Worm (Caenorhabditis elegans): ENCODE data around the gene gpn-1.

gpn-1 gene

ce11 chrX:15693466-15693865, 12.0 kb downstream of the gpn-1 start:
- TF ChIP-seq nhr-28 (tag; optimal IDR thresholded peaks at IDR 0.05) (no peak), ceh-28 (tag; optimal IDR thresholded peaks at IDR 0.05) (no peak), pqm-1 (tag; optimal IDR thresholded peaks at IDR 0.05) (no peak)

ce11 chrX:15696400-15696799, 14.9 kb downstream of the gpn-1 start, which contains the start of gene ZK662.2:
Gene ZK662.2 (plus strand): TSS chrX:15696700.
- TF ChIP-seq nfya-1 (tag; optimal IDR thresholded peaks at IDR 0.05; ENCODE audit: insufficient read depth), result no peak
- peak; percentile 39 for TF ChIP-seq pha-4 (tag; optimal IDR thresholded peaks at IDR 0.05)

ce11 chrX:15700220-15700619, 18.7 kb downstream of the gpn-1 start:
- TF ChIP-seq pqm-1 (tag; optimal IDR thresholded peaks at IDR 0.05) (peak; percentile 48), lsy-12 (tag; optimal IDR thresholded peaks at IDR 0.05) (no peak), pha-4 (tag; optimal IDR thresholded peaks at IDR 0.05) (peak; percentile 50), ceh-28 (tag; optimal IDR thresholded peaks at IDR 0.05) (peak; percentile 9), egl-5 (tag; optimal IDR thresholded peaks at IDR 0.05) (no peak), elt-1 (tag; optimal IDR thresholded peaks at IDR 0.05) (peak; percentile 10), aly-2 (tag; optimal IDR thresholded peaks at IDR 0.05) (no peak), nfya-1 (tag; optimal IDR thresholded peaks at IDR 0.05; ENCODE audit: insufficient read depth) (no peak), daf-12 (tag; optimal IDR thresholded peaks at IDR 0.05) (no peak), nhr-23 (tag; optimal IDR thresholded peaks at IDR 0.05) (peak; percentile 29), elt-2 (tag; optimal IDR thresholded peaks at IDR 0.05) (peak; percentile 77)

ce11 chrX:15704579-15705110, 23.2 kb downstream of the gpn-1 start:
- TF ChIP-seq fkh-2 (tag; optimal IDR thresholded peaks at IDR 0.05), result no peak
- TF ChIP-seq lsy-12 (tag; optimal IDR thresholded peaks at IDR 0.05), result peak; percentile 9
- TF ChIP-seq nhr-23 (tag; optimal IDR thresholded peaks at IDR 0.05), result peak; percentile 75
- no peak for TF ChIP-seq R02D3.7 (tag; optimal IDR thresholded peaks at IDR 0.05)
- TF ChIP-seq pqm-1 (tag; optimal IDR thresholded peaks at IDR 0.05), result peak; percentile 68
- no peak for TF ChIP-seq snpc-4 (tag; optimal IDR thresholded peaks at IDR 0.05)
- peak; percentile 3 for TF ChIP-seq elt-1 (tag; optimal IDR thresholded peaks at IDR 0.05)
- TF ChIP-seq nhr-77 (tag; optimal IDR thresholded peaks at IDR 0.05), result no peak
- no peak for TF ChIP-seq mml-1 (tag; optimal IDR thresholded peaks at IDR 0.05)
- no peak for TF ChIP-seq ceh-16 (tag; optimal IDR thresholded peaks at IDR 0.05)
- TF ChIP-seq egl-27 (tag; optimal IDR thresholded peaks at IDR 0.05), result no peak
- TF ChIP-seq sea-2 (GFP tag; optimal IDR thresholded peaks at IDR 0.05), result no peak
- no peak for TF ChIP-seq ceh-9 (tag; optimal IDR thresholded peaks at IDR 0.05)
- peak; percentile 32 for TF ChIP-seq nfya-1 (tag; optimal IDR thresholded peaks at IDR 0.05; ENCODE audit: insufficient read depth)
- no peak for TF ChIP-seq fos-1 (tag; optimal IDR thresholded peaks at IDR 0.05)
- no peak for TF ChIP-seq ztf-11 (tag; optimal IDR thresholded peaks at IDR 0.05)
- TF ChIP-seq ceh-82 (tag; optimal IDR thresholded peaks at IDR 0.05), result no peak
- TF ChIP-seq elt-2 (tag; optimal IDR thresholded peaks at IDR 0.05), result peak; percentile 83
- TF ChIP-seq lin-15B (tag; optimal IDR thresholded peaks at IDR 0.05), result no peak
- no peak for TF ChIP-seq unc-62 (GFP tag; optimal IDR thresholded peaks at IDR 0.05)
- TF ChIP-seq nhr-12 (tag; optimal IDR thresholded peaks at IDR 0.05), result no peak
- TF ChIP-seq daf-12 (tag; optimal IDR thresholded peaks at IDR 0.05), result no peak
- no peak for TF ChIP-seq lin-39 (tag; optimal IDR thresholded peaks at IDR 0.05)
- no peak for TF ChIP-seq nhr-43 (tag; optimal IDR thresholded peaks at IDR 0.05; ENCODE audit: poor library complexity, severe bottlenecking)
- TF ChIP-seq skn-1 (tag; optimal IDR thresholded peaks at IDR 0.05), result no peak
- TF ChIP-seq ZK546.5 (tag; optimal IDR thresholded peaks at IDR 0.05), result no peak
- no peak for TF ChIP-seq ztf-4 (tag; optimal IDR thresholded peaks at IDR 0.05)
- no peak for TF ChIP-seq hmg-11 (tag; optimal IDR thresholded peaks at IDR 0.05)
- no peak for TF ChIP-seq unc-39 (tag; optimal IDR thresholded peaks at IDR 0.05)
- peak; percentile 33 for TF ChIP-seq ceh-28 (tag; optimal IDR thresholded peaks at IDR 0.05)
- TF ChIP-seq mdl-1 (tag; optimal IDR thresholded peaks at IDR 0.05), result peak; percentile 8
- peak; percentile 64 for TF ChIP-seq jun-1 (tag; optimal IDR thresholded peaks at IDR 0.05)
- TF ChIP-seq nhr-76 (tag; optimal IDR thresholded peaks at IDR 0.05), result no peak
- peak; percentile 51 for TF ChIP-seq pha-4 (tag; optimal IDR thresholded peaks at IDR 0.05)
- no peak for TF ChIP-seq ama-1 (optimal IDR thresholded peaks at IDR 0.05)
- no peak for TF ChIP-seq tbx-2 (tag; optimal IDR thresholded peaks at IDR 0.05)
- peak in 1 of 3 experiments; percentile 30 for TF ChIP-seq elt-3 (tag; optimal IDR thresholded peaks at IDR 0.05)
- no peak for TF ChIP-seq nhr-28 (tag; optimal IDR thresholded peaks at IDR 0.05)
- no peak for TF ChIP-seq zag-1 (tag; optimal IDR thresholded peaks at IDR 0.05)
- TF ChIP-seq nhr-25 (tag; optimal IDR thresholded peaks at IDR 0.05), result peak; percentile 12
- TF ChIP-seq egl-5 (tag; optimal IDR thresholded peaks at IDR 0.05), result peak; percentile 47
- TF ChIP-seq nhr-237 (tag; optimal IDR thresholded peaks at IDR 0.05), result no peak
- no peak for TF ChIP-seq eor-1 (tag; optimal IDR thresholded peaks at IDR 0.05)
- no peak for TF ChIP-seq nhr-67 (tag; optimal IDR thresholded peaks at IDR 0.05)
- TF ChIP-seq aly-2 (tag; optimal IDR thresholded peaks at IDR 0.05), result no peak
- TF ChIP-seq nhr-11 (tag; optimal IDR thresholded peaks at IDR 0.05), result no peak
